Worm (Caenorhabditis elegans) whole organism, young adult: ENCODE data around the gene fcho-1.

Experiments used
- B0035.1 ChIP-seq: sonication (generic microtip); optimal IDR thresholded peaks from 2 replicates; lab custom pipeline; 2016; ENCODE audit warnings: missing genetic modification characterization, mild to moderate bottlenecking, missing compliant biosample characterization, missing genotype, missing genetic modification reagents
- B0261.1 ChIP-seq: sonication (generic microtip); optimal IDR thresholded peaks from 2 replicates; lab custom pipeline; 2016; ENCODE audit warnings: mild to moderate bottlenecking, missing genetic modification characterization, moderate library complexity, missing compliant biosample characterization
- B0336.3 ChIP-seq: fragments of 200-800 bp; sonication (Bioruptor generic); IDR thresholded peaks from 2 replicates; pipeline ENCODE4 v1.3.6; 2022; ENCODE audit warnings: missing genetic modification characterization, missing compliant biosample characterization
- C06A6.2 ChIP-seq: fragments of 200-800 bp; sonication (Bioruptor generic); conservative IDR thresholded peaks from 2 replicates; pipeline ENCODE4 v1.3.6; 2022; ENCODE audit warnings: missing genetic modification characterization, missing compliant biosample characterization
- F10E7.11 ChIP-seq: sonication (generic microtip); optimal IDR thresholded peaks from 2 replicates; lab custom pipeline; 2017; ENCODE audit warnings: mild to moderate bottlenecking, missing genetic modification characterization, moderate library complexity, missing compliant biosample characterization
- F39B2.1 ChIP-seq: fragments of 200-800 bp; sonication (Bioruptor generic); IDR thresholded peaks from 2 replicates; pipeline ENCODE4 v1.3.6; 2022; ENCODE audit warnings: missing genetic modification reagents, missing genetic modification characterization, missing compliant biosample characterization
- F52B5.7 ChIP-seq: sonication (generic microtip); optimal IDR thresholded peaks from 2 replicates; lab custom pipeline; 2016; ENCODE audit warnings: mild to moderate bottlenecking, missing genetic modification characterization, missing compliant biosample characterization
- F57A8.1 ChIP-seq: fragments of 200-800 bp; sonication (Bioruptor generic); optimal IDR thresholded peaks from 2 replicates; lab custom pipeline; 2018; ENCODE audit warnings: mild to moderate bottlenecking, missing genetic modification characterization, moderate library complexity, missing compliant biosample characterization
- T07F8.4 ChIP-seq: sonication (generic microtip); optimal IDR thresholded peaks from 2 replicates; lab custom pipeline; 2016; ENCODE audit warnings: mild to moderate bottlenecking, missing genetic modification characterization, moderate library complexity, missing compliant biosample characterization
- Y53F4B.3 ChIP-seq: fragments of 200-800 bp; sonication (Bioruptor generic); IDR thresholded peaks from 2 replicates; pipeline ENCODE4 v1.3.6; 2022; ENCODE audit warnings: missing genetic modification reagents, missing genetic modification characterization, missing compliant biosample characterization
- Y56A3A.18 ChIP-seq: fragments of 200-800 bp; sonication (Bioruptor generic); IDR thresholded peaks from 2 replicates; pipeline ENCODE4 v1.3.6; 2022; ENCODE audit warnings: missing genetic modification reagents, missing genetic modification characterization, missing compliant biosample characterization
- ZK185.1 ChIP-seq: sonication (generic microtip); optimal IDR thresholded peaks from 2 replicates; lab custom pipeline; 2016; ENCODE audit warnings: mild to moderate bottlenecking, missing genetic modification characterization, missing compliant biosample characterization; ENCODE audit not compliant: poor library complexity, severe bottlenecking
- akir-1 ChIP-seq: fragments of 200-800 bp; sonication (Bioruptor generic); optimal IDR thresholded peaks from 2 replicates; lab custom pipeline; 2018; ENCODE audit warnings: mild to moderate bottlenecking, missing genetic modification characterization, moderate library complexity, missing compliant biosample characterization
- atf-7 ChIP-seq: sonication (generic microtip); optimal IDR thresholded peaks from 2 replicates; lab custom pipeline; 2017; ENCODE audit warnings: mild to moderate bottlenecking, missing genetic modification characterization, missing compliant biosample characterization
- attf-3 ChIP-seq: fragments of 200-800 bp; sonication (Bioruptor generic); conservative IDR thresholded peaks from 2 replicates; pipeline ENCODE4 v1.3.6; 2022; ENCODE audit warnings: missing genetic modification reagents, missing genetic modification characterization, missing compliant biosample characterization
- attf-5 ChIP-seq: fragments of 200-800 bp; sonication (Bioruptor generic); optimal IDR thresholded peaks from 2 replicates; lab custom pipeline; 2018; ENCODE audit warnings: mild to moderate bottlenecking, missing genetic modification characterization, missing compliant biosample characterization
- ccch-3 ChIP-seq: fragments of 200-800 bp; sonication (Bioruptor generic); optimal IDR thresholded peaks from 2 replicates; lab custom pipeline; 2018; ENCODE audit warnings: mild to moderate bottlenecking, missing genetic modification characterization, missing compliant biosample characterization
- cebp-1 ChIP-seq, 2 experiments: fragments of 200-800 bp in 1 of 2; sonication (Bioruptor generic) in 1 of 2; sonication (generic microtip) in 1 of 2; IDR thresholded peaks in 1 of 2; optimal IDR thresholded peaks in 1 of 2; 2 replicates each; pipeline versions ENCODE4 v1.3.6 to Lab custom; 2017 to 2022; ENCODE audit warnings: missing compliant biosample characterization in 2 of 2, missing genetic modification characterization in 2 of 2, mild to moderate bottlenecking in 1 of 2, missing genetic modification reagents in 1 of 2, moderate library complexity in 1 of 2
- cebp-2 ChIP-seq: fragments of 200-800 bp; sonication (Bioruptor generic); IDR thresholded peaks from 2 replicates; pipeline ENCODE4 v1.3.6; 2022; ENCODE audit warnings: missing genetic modification characterization, missing compliant biosample characterization
- ceh-27 ChIP-seq: fragments of 200-800 bp; sonication (Bioruptor generic); optimal IDR thresholded peaks from 2 replicates; lab custom pipeline; 2018; ENCODE audit warnings: mild to moderate bottlenecking, missing genetic modification characterization, moderate library complexity, missing compliant biosample characterization
- dox-1 ChIP-seq: fragments of 200-800 bp; sonication (Bioruptor generic); IDR thresholded peaks from 2 replicates; pipeline ENCODE4 v1.3.6; 2022; ENCODE audit warnings: missing genetic modification reagents, missing genetic modification characterization, missing compliant biosample characterization
- dpl-1 ChIP-seq: fragments of 150-350 bp; optimal IDR thresholded peaks from 2 replicates; lab custom pipeline; 2014; ENCODE audit warnings: missing biosample characterization, missing genetic modification reagents, missing genetic modification characterization
- egl-18 ChIP-seq: fragments of 200-800 bp; sonication (Bioruptor generic); IDR thresholded peaks from 2 replicates; pipeline ENCODE4 v1.3.6; 2022; ENCODE audit warnings: missing genetic modification reagents, missing genetic modification characterization, missing compliant biosample characterization
- fkh-3 ChIP-seq: sonication (generic microtip); optimal IDR thresholded peaks from 2 replicates; lab custom pipeline; 2016; ENCODE audit warnings: mild to moderate bottlenecking, missing genetic modification characterization, missing compliant biosample characterization
- hlh-26 ChIP-seq: fragments of 200-800 bp; sonication (Bioruptor generic); conservative IDR thresholded peaks from 2 replicates; pipeline ENCODE4 v1.3.6; 2022; ENCODE audit warnings: missing genetic modification reagents, missing genetic modification characterization, missing compliant biosample characterization
- hsf-1 ChIP-seq: fragments of 200-800 bp; sonication (Bioruptor generic); IDR thresholded peaks from 2 replicates; pipeline ENCODE4 v1.3.6; 2022; ENCODE audit warnings: missing genetic modification reagents, missing genetic modification characterization, missing compliant biosample characterization
- let-526 ChIP-seq: fragments of 200-800 bp; sonication (Bioruptor generic); IDR thresholded peaks from 2 replicates; pipeline ENCODE4 v1.3.6; 2022; ENCODE audit warnings: missing genetic modification reagents, missing genetic modification characterization, missing compliant biosample characterization
- lsl-1 ChIP-seq: fragments of 200-800 bp; sonication (Bioruptor generic); optimal IDR thresholded peaks from 2 replicates; lab custom pipeline; 2018; ENCODE audit warnings: mild to moderate bottlenecking, missing genetic modification characterization, moderate library complexity, missing compliant biosample characterization
- lsy-27 ChIP-seq: sonication (generic microtip); optimal IDR thresholded peaks from 2 replicates; lab custom pipeline; 2017; ENCODE audit warnings: missing genetic modification characterization, mild to moderate bottlenecking, missing compliant biosample characterization, antibody characterized with exemption, missing genotype, borderline replicate concordance; ENCODE audit not compliant: insufficient read depth
- madf-8 ChIP-seq: fragments of 200-800 bp; sonication (Bioruptor generic); conservative IDR thresholded peaks from 2 replicates; pipeline ENCODE4 v1.3.6; 2022; ENCODE audit warnings: missing genetic modification reagents, missing genetic modification characterization, missing compliant biosample characterization
- mcd-1 ChIP-seq: fragments of 200-800 bp; sonication (Bioruptor generic); IDR thresholded peaks from 2 replicates; pipeline ENCODE4 v1.3.6; 2022; ENCODE audit warnings: missing genetic modification reagents, missing genetic modification characterization, missing compliant biosample characterization
- mxl-1 ChIP-seq: sonication (generic microtip); optimal IDR thresholded peaks from 2 replicates; lab custom pipeline; 2016; ENCODE audit warnings: missing genetic modification characterization, missing compliant biosample characterization
- nfya-1 ChIP-seq: sonication (generic microtip); optimal IDR thresholded peaks from 2 replicates; lab custom pipeline; 2017; ENCODE audit warnings: antibody characterized with exemption, missing compliant biosample characterization, missing genetic modification characterization, borderline replicate concordance; ENCODE audit not compliant: insufficient read depth
- nfyb-1 ChIP-seq: fragments of 200-800 bp; sonication (Bioruptor generic); IDR thresholded peaks from 2 replicates; pipeline ENCODE4 v1.3.6; 2022; ENCODE audit warnings: missing genetic modification reagents, missing genetic modification characterization, missing compliant biosample characterization
- nhr-120 ChIP-seq: fragments of 200-800 bp; sonication (Bioruptor generic); IDR thresholded peaks from 2 replicates; pipeline ENCODE4 v1.3.6; 2022; ENCODE audit warnings: missing genetic modification characterization, missing compliant biosample characterization
- nhr-27 ChIP-seq: fragments of 200-800 bp; sonication (Bioruptor generic); optimal IDR thresholded peaks from 2 replicates; lab custom pipeline; 2018; ENCODE audit warnings: mild to moderate bottlenecking, missing genetic modification characterization, moderate library complexity, missing compliant biosample characterization
- nhr-80 ChIP-seq: sonication (generic microtip); optimal IDR thresholded peaks from 2 replicates; lab custom pipeline; 2016; ENCODE audit warnings: missing genetic modification characterization, missing compliant biosample characterization
- pha-4 ChIP-seq: fragments of 150-350 bp; sonication (generic microtip); optimal IDR thresholded peaks from 2 replicates; lab custom pipeline; 2014; ENCODE audit warnings: missing biosample characterization, missing genetic modification reagents, missing genetic modification characterization
- rec-8 ChIP-seq, 2 experiments: sonication (generic microtip); optimal IDR thresholded peaks; 2 replicates each; lab custom pipeline; 2016; ENCODE audit warnings: mild to moderate bottlenecking in 2 of 2, missing genetic modification characterization in 2 of 2, missing genetic modification reagents in 2 of 2, missing genotype in 2 of 2, missing biosample characterization in 1 of 2, missing compliant biosample characterization in 1 of 2, moderate library complexity in 1 of 2
- rpc-1 ChIP-seq, 2 experiments: fragments of 150-350 bp in 1 of 2; sonication (generic microtip) in 1 of 2; optimal IDR thresholded peaks; 2 replicates each; lab custom pipeline; 2014 to 2018; ENCODE audit warnings: missing biosample characterization in 1 of 2, missing genetic modification characterization in 1 of 2, missing genetic modification reagents in 1 of 2, missing genotype in 1 of 2
- sea-2 ChIP-seq: fragments of 200-800 bp; sonication (Bioruptor generic); IDR thresholded peaks from 2 replicates; pipeline ENCODE4 v1.3.6; 2022; ENCODE audit warnings: missing genetic modification characterization, missing compliant biosample characterization
- snpc-3.4 ChIP-seq: sonication (generic microtip); optimal IDR thresholded peaks from 2 replicates; lab custom pipeline; 2017; ENCODE audit warnings: missing genetic modification characterization, mild to moderate bottlenecking, missing compliant biosample characterization, antibody characterized with exemption, moderate library complexity, missing genotype, missing genetic modification reagents
- tbp1 ChIP-seq: fragments of 200-800 bp; sonication (Bioruptor generic); optimal IDR thresholded peaks from 2 replicates; lab custom pipeline; 2018; ENCODE audit warnings: mild to moderate bottlenecking, missing genetic modification characterization, missing compliant biosample characterization
- zfh-2 ChIP-seq: fragments of 200-800 bp; sonication (Bioruptor generic); conservative IDR thresholded peaks from 2 replicates; pipeline ENCODE4 v1.3.6; 2022; ENCODE audit warnings: missing genetic modification reagents, missing genetic modification characterization, missing compliant biosample characterization
- ztf-25 ChIP-seq: fragments of 200-800 bp; sonication (Bioruptor generic); IDR thresholded peaks from 2 replicates; pipeline ENCODE4 v1.3.6; 2022; ENCODE audit warnings: missing genetic modification reagents, missing genetic modification characterization, missing compliant biosample characterization
- ztf-3 ChIP-seq: fragments of 200-800 bp; sonication (Bioruptor generic); optimal IDR thresholded peaks from 2 replicates; lab custom pipeline; 2018; ENCODE audit warnings: mild to moderate bottlenecking, missing genetic modification characterization, missing compliant biosample characterization
- ztf-6 ChIP-seq: fragments of 200-800 bp; sonication (Bioruptor generic); IDR thresholded peaks from 2 replicates; pipeline ENCODE4 v1.3.6; 2022; ENCODE audit warnings: missing genetic modification reagents, missing genetic modification characterization, missing compliant biosample characterization

fcho-1 gene

DNA sequence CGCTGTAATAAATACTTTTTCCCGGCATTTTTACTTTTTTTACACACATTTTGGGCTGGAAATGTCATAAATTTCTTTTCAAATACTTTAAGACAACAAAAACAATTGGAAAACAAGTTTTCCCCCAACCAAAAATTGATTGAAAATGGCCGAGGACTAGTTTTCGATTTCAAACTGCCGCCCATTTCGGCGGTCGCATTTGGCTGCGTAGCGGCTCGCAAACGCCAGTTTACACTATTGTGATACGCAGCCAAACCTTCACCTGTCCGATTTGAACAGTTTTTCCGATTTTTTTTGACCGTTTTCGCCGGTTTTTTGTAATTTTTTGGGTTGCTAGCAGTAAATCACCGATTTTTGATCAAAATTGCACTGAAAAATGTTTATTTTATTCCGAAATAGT lies 10.1 kb downstream of the fcho-1 start (continued):
- TF ChIP-seq F39B2.1 (GFP tag; lab: Robert Waterston, UW) (0 out of 2 replicates have a peak, but pooled peaks have one; percentile 43), zfh-2 (GFP tag; lab: Robert Waterston, UW) (peak; percentile 84), T07F8.4 (no peak), ztf-3 (GFP tag; lab: Kevin White, UChicago) (peak; percentile 81), Y53F4B.3 (GFP tag; lab: Robert Waterston, UW) (peak; percentile 78; the same call in 1 of the 2 replicates), B0035.1 (tag; lab: Kevin White, UChicago) (peak; percentile 46), F10E7.11 (tag; lab: Kevin White, UChicago) (no peak), fkh-3 (tag; lab: Kevin White, UChicago) (no peak), cebp-1 (GFP tag; IDR thresholded peaks at IDR 0.05; lab: Robert Waterston, UW) (peak; percentile 80), cebp-1 (tag; optimal IDR thresholded peaks at IDR 0.05; lab: Kevin White, UChicago) (peak; percentile 91), hsf-1 (peak; percentile 89), nhr-80 (tag; lab: Kevin White, UChicago) (peak; percentile 75), B0261.1 (tag; lab: Kevin White, UChicago) (peak; percentile 34), pha-4 (tag; lab: Kevin White, UChicago) (peak; percentile 97), rec-8 (tag; optimal IDR thresholded peaks at IDR 0.05; lab: Kevin White, UChicago) (no peak), nfya-1 (no peak), ztf-25 (GFP tag; lab: Robert Waterston, UW) (peak; percentile 73), F57A8.1 (GFP tag; lab: Kevin White, UChicago) (no peak), mxl-1 (tag; lab: Kevin White, UChicago) (no peak), Y56A3A.18 (GFP tag; lab: Robert Waterston, UW) (peak; percentile 71; the same call in 1 of the 2 replicates), ZK185.1 (tag; lab: Kevin White, UChicago) (peak; percentile 88), mcd-1 (GFP tag; lab: Robert Waterston, UW) (peak; percentile 95), nfyb-1 (GFP tag; lab: Robert Waterston, UW) (peak; percentile 96), ccch-3 (GFP tag; lab: Kevin White, UChicago) (no peak), let-526 (GFP tag; lab: Robert Waterston, UW) (peak; percentile 90), B0336.3 (peak; percentile 98), lsl-1 (GFP tag; lab: Kevin White, UChicago) (peak; percentile 84), akir-1 (GFP tag; lab: Kevin White, UChicago) (no peak), nhr-120 (no peak), sea-2 (GFP tag; lab: Robert Waterston, UW) (no peak), rpc-1 (optimal IDR thresholded peaks at IDR 0.05; lab: Kevin White, UChicago) (no peak), rpc-1 (tag; optimal IDR thresholded peaks at IDR 0.05; lab: Kevin White, UChicago) (no peak), snpc-3.4 (tag; lab: Kevin White, UChicago) (peak; percentile 92), madf-8 (GFP tag; lab: Robert Waterston, UW) (peak; percentile 72), dox-1 (GFP tag; lab: Robert Waterston, UW) (peak; percentile 98), F52B5.7 (tag; lab: Kevin White, UChicago) (peak; percentile 80), attf-5 (GFP tag; lab: Kevin White, UChicago) (peak; percentile 99), atf-7 (tag; lab: Kevin White, UChicago) (peak; percentile 89), ztf-6 (GFP tag; lab: Robert Waterston, UW) (peak; percentile 85), nhr-27 (tag; lab: Kevin White, UChicago) (peak; percentile 20), lsy-27 (tag; lab: Kevin White, UChicago) (peak; percentile 10), tbp1 (GFP tag; lab: Kevin White, UChicago) (peak; percentile 77), cebp-2 (GFP tag; lab: Robert Waterston, UW) (peak; percentile 80; the same call in 1 of the 2 replicates), ceh-27 (GFP tag; lab: Kevin White, UChicago) (peak; percentile 98), egl-18 (GFP tag; lab: Robert Waterston, UW) (peak; percentile 81; the same call in 1 of the 2 replicates), dpl-1 (GFP tag; lab: Kevin White, UChicago) (peak; percentile 97), hlh-26 (GFP tag; lab: Robert Waterston, UW) (no peak), C06A6.2 (GFP tag; lab: Robert Waterston, UW) (peak; percentile 87), attf-3 (GFP tag; lab: Robert Waterston, UW) (peak; percentile 82)
